Worm (Caenorhabditis elegans) whole organism, L1 larva: ENCODE measurements around the gene glp-1.

Experiments used
- C04F5.9 ChIP-seq: sonication (generic microtip); optimal IDR thresholded peaks from 2 replicates; lab custom pipeline; 2016; ENCODE audit warnings: missing genetic modification characterization, missing compliant biosample characterization
- C34B4.2 ChIP-seq: sonication (generic microtip); optimal IDR thresholded peaks from 2 replicates; lab custom pipeline; 2017; ENCODE audit warnings: mild to moderate bottlenecking, missing genetic modification characterization, missing compliant biosample characterization
- F16B12.6 ChIP-seq: fragments of 150-350 bp; optimal IDR thresholded peaks from 2 replicates; lab custom pipeline; 2014; ENCODE audit warnings: missing biosample characterization, missing genetic modification characterization
- aha-1 ChIP-seq: fragments of 150-350 bp; optimal IDR thresholded peaks from 2 replicates; lab custom pipeline; 2014; ENCODE audit warnings: missing biosample characterization, missing genetic modification characterization
- aly-2 ChIP-seq: fragments of 150-350 bp; optimal IDR thresholded peaks from 2 replicates; lab custom pipeline; 2014; ENCODE audit warnings: missing biosample characterization, missing genetic modification characterization
- ama-1 ChIP-seq: fragments of 150-350 bp; optimal IDR thresholded peaks from 2 replicates; lab custom pipeline; 2014
- blmp-1 ChIP-seq: fragments of 150-350 bp; optimal IDR thresholded peaks from 2 replicates; lab custom pipeline; 2014; ENCODE audit warnings: missing biosample characterization, missing genetic modification characterization
- ceh-82 ChIP-seq, 3 experiments: fragments of 150-350 bp in 1 of 3; sonication (generic microtip) in 2 of 3; optimal IDR thresholded peaks; 2 replicates each; lab custom pipeline; 2014 to 2017; ENCODE audit warnings: missing biosample characterization in 3 of 3, missing genetic modification characterization in 3 of 3
- ceh-88 ChIP-seq: fragments of 200-800 bp; sonication (Bioruptor generic); IDR thresholded peaks from 2 replicates; pipeline ENCODE4 v1.3.6; 2022; ENCODE audit warnings: missing genetic modification characterization, missing compliant biosample characterization
- ceh-90 ChIP-seq: sonication (generic microtip); optimal IDR thresholded peaks from 2 replicates; lab custom pipeline; 2016; ENCODE audit warnings: missing genetic modification characterization, missing compliant biosample characterization
- ces-1 ChIP-seq: fragments of 150-350 bp; optimal IDR thresholded peaks from 2 replicates; lab custom pipeline; 2014; ENCODE audit warnings: missing biosample characterization, missing genetic modification reagents, missing genetic modification characterization
- dsc-1 ChIP-seq: sonication (generic microtip); optimal IDR thresholded peaks from 2 replicates; lab custom pipeline; 2016; ENCODE audit warnings: mild to moderate bottlenecking, missing genetic modification characterization, missing compliant biosample characterization
- egl-13 ChIP-seq: sonication (generic microtip); optimal IDR thresholded peaks from 2 replicates; lab custom pipeline; 2016; ENCODE audit warnings: missing genotype, missing genetic modification reagents, missing genetic modification characterization, missing compliant biosample characterization
- ets-5 ChIP-seq: fragments of 200-800 bp; sonication (Bioruptor generic); IDR thresholded peaks from 2 replicates; pipeline ENCODE4 v1.3.6; 2022; ENCODE audit warnings: missing genetic modification characterization, missing compliant biosample characterization
- fkh-4 ChIP-seq: sonication (generic microtip); optimal IDR thresholded peaks from 2 replicates; lab custom pipeline; 2016; ENCODE audit warnings: missing compliant biosample characterization, missing genetic modification characterization, borderline replicate concordance
- fkh-8 ChIP-seq: sonication (generic microtip); optimal IDR thresholded peaks from 2 replicates; lab custom pipeline; 2016; ENCODE audit warnings: mild to moderate bottlenecking, missing genetic modification characterization, missing compliant biosample characterization
- fos-1 ChIP-seq: fragments of 150-350 bp; optimal IDR thresholded peaks from 2 replicates; lab custom pipeline; 2014; ENCODE audit warnings: missing biosample characterization, missing genetic modification characterization
- lin-13 ChIP-seq: fragments of 150-350 bp; optimal IDR thresholded peaks from 2 replicates; lab custom pipeline; 2014; ENCODE audit warnings: missing biosample characterization, missing genetic modification reagents, missing genetic modification characterization
- lin-14 ChIP-seq: fragments of 200-800 bp; sonication (Bioruptor generic); optimal IDR thresholded peaks from 2 replicates; lab custom pipeline; 2018; ENCODE audit warnings: mild to moderate bottlenecking, missing genetic modification characterization, moderate library complexity, missing compliant biosample characterization
- lin-35 ChIP-seq, 2 experiments: fragments of 150-350 bp; optimal IDR thresholded peaks; 2 replicates each; lab custom pipeline; 2014; ENCODE audit warnings: missing biosample characterization in 2 of 2, missing genetic modification characterization in 2 of 2, missing genetic modification reagents in 2 of 2
- lin-39 ChIP-seq: fragments of 150-350 bp; optimal IDR thresholded peaks from 2 replicates; lab custom pipeline; 2014; ENCODE audit warnings: missing biosample characterization, missing genetic modification reagents, missing genetic modification characterization
- mab-9 ChIP-seq: fragments of 200-800 bp; sonication (Bioruptor generic); IDR thresholded peaks from 2 replicates; pipeline ENCODE4 v1.3.6; 2022; ENCODE audit warnings: missing genetic modification reagents, missing genetic modification characterization, missing compliant biosample characterization
- mdl-1 ChIP-seq, 2 experiments: fragments of 150-350 bp; optimal IDR thresholded peaks; 2 replicates each; lab custom pipeline; 2014 to 2017; ENCODE audit warnings: missing biosample characterization in 2 of 2, missing genetic modification characterization in 2 of 2, inconsistent platforms in 1 of 2
- nhr-11 ChIP-seq: fragments of 150-350 bp; optimal IDR thresholded peaks from 2 replicates; lab custom pipeline; 2014; ENCODE audit warnings: missing biosample characterization, missing genetic modification characterization
- nhr-19 ChIP-seq: fragments of 200-800 bp; sonication (Bioruptor generic); conservative IDR thresholded peaks from 2 replicates; pipeline ENCODE4 v1.3.6; 2022; ENCODE audit warnings: missing genetic modification characterization, missing compliant biosample characterization
- nhr-20 ChIP-seq: sonication (generic microtip); optimal IDR thresholded peaks from 2 replicates; lab custom pipeline; 2016; ENCODE audit warnings: mild to moderate bottlenecking, missing genetic modification characterization, missing compliant biosample characterization
- nhr-237 ChIP-seq: fragments of 150-350 bp; optimal IDR thresholded peaks from 2 replicates; lab custom pipeline; 2014; ENCODE audit warnings: missing biosample characterization, missing genetic modification characterization
- nhr-47 ChIP-seq: sonication (generic microtip); optimal IDR thresholded peaks from 2 replicates; lab custom pipeline; 2016; ENCODE audit warnings: mild to moderate bottlenecking, missing genetic modification characterization, moderate library complexity, missing compliant biosample characterization
- nhr-71 ChIP-seq: sonication (generic microtip); optimal IDR thresholded peaks from 2 replicates; lab custom pipeline; 2016; ENCODE audit warnings: mild to moderate bottlenecking, missing genetic modification characterization, moderate library complexity, missing compliant biosample characterization
- nhr-76 ChIP-seq: sonication (generic microtip); optimal IDR thresholded peaks from 2 replicates; lab custom pipeline; 2017; ENCODE audit warnings: missing biosample characterization, missing genetic modification characterization
- nhr-77 ChIP-seq: fragments of 150-350 bp; optimal IDR thresholded peaks from 2 replicates; lab custom pipeline; 2014; ENCODE audit warnings: missing biosample characterization, missing genetic modification characterization
- nhr-85 ChIP-seq: sonication (generic microtip); peaks from one replicate; lab custom pipeline; 2016; ENCODE audit warnings: missing genetic modification characterization, inconsistent platforms, missing compliant biosample characterization
- pag-3 ChIP-seq: sonication (generic microtip); optimal IDR thresholded peaks from 2 replicates; lab custom pipeline; 2017; ENCODE audit warnings: missing genetic modification characterization, mild to moderate bottlenecking, missing compliant biosample characterization, antibody characterized with exemption, borderline replicate concordance; ENCODE audit not compliant: insufficient read depth
- rnt-1 ChIP-seq: sonication (generic microtip); optimal IDR thresholded peaks from 2 replicates; lab custom pipeline; 2016; ENCODE audit warnings: mild to moderate bottlenecking, missing genetic modification characterization, moderate library complexity, missing compliant biosample characterization
- skn-1 ChIP-seq: fragments of 150-350 bp; optimal IDR thresholded peaks from 2 replicates; lab custom pipeline; 2014; ENCODE audit warnings: missing biosample characterization, missing genetic modification characterization
- snu-23 ChIP-seq: sonication (generic microtip); optimal IDR thresholded peaks from 2 replicates; lab custom pipeline; 2016; ENCODE audit warnings: missing genetic modification characterization, missing compliant biosample characterization
- sup-37 ChIP-seq: fragments of 200-800 bp; sonication (Bioruptor generic); optimal IDR thresholded peaks from 2 replicates; lab custom pipeline; 2018; ENCODE audit warnings: mild to moderate bottlenecking, missing genetic modification characterization, missing compliant biosample characterization
- swsn-7 ChIP-seq: sonication (generic microtip); optimal IDR thresholded peaks from 2 replicates; lab custom pipeline; 2016; ENCODE audit warnings: missing genetic modification characterization, missing compliant biosample characterization
- unc-62 ChIP-seq: fragments of 150-350 bp; optimal IDR thresholded peaks from 2 replicates; lab custom pipeline; 2014; ENCODE audit warnings: missing biosample characterization, missing genetic modification reagents, missing genetic modification characterization
- unc-86 ChIP-seq: sonication (generic microtip); optimal IDR thresholded peaks from 2 replicates; lab custom pipeline; 2016; ENCODE audit warnings: missing genetic modification characterization, missing compliant biosample characterization
- unc-98 ChIP-seq: fragments of 200-800 bp; sonication (Bioruptor generic); IDR thresholded peaks from 2 replicates; pipeline ENCODE4 v1.3.6; 2022; ENCODE audit warnings: missing genetic modification characterization, missing compliant biosample characterization
- vab-15 ChIP-seq: sonication (generic microtip); optimal IDR thresholded peaks from 2 replicates; lab custom pipeline; 2017; ENCODE audit warnings: missing genotype, mild to moderate bottlenecking, missing genetic modification characterization, missing compliant biosample characterization
- xbp-1 ChIP-seq: sonication (generic microtip); optimal IDR thresholded peaks from 2 replicates; lab custom pipeline; 2016; ENCODE audit warnings: missing genetic modification characterization, missing compliant biosample characterization
- zip-4 ChIP-seq: fragments of 200-800 bp; sonication (Bioruptor generic); optimal IDR thresholded peaks from 2 replicates; lab custom pipeline; 2018; ENCODE audit warnings: mild to moderate bottlenecking, missing genetic modification characterization, moderate library complexity, missing compliant biosample characterization
- ztf-4 ChIP-seq: fragments of 150-350 bp; optimal IDR thresholded peaks from 2 replicates; lab custom pipeline; 2014; ENCODE audit warnings: missing biosample characterization, missing genetic modification characterization

Gene glp-1

ce11 chrIII:9052371-9052978, 39.6 kb upstream of the glp-1 start (continued):
- no peak for TF ChIP-seq C04F5.9
- no peak for TF ChIP-seq nhr-11 (tag; lab: Kevin White, UChicago)
- TF ChIP-seq lin-35 (GFP tag; optimal IDR thresholded peaks at IDR 0.05; lab: Kevin White, UChicago), result peak; percentile 34 to 43
- peak; percentile 62 for TF ChIP-seq mab-9 (GFP tag; lab: Robert Waterston, UW)
- peak; percentile 57 for TF ChIP-seq nhr-20 (tag; lab: Kevin White, UChicago)
- TF ChIP-seq nhr-19 (GFP tag; lab: Robert Waterston, UW), result peak; percentile 43
- TF ChIP-seq lin-14 (GFP tag; lab: Kevin White, UChicago), result peak; percentile 67
- peak; percentile 7 for TF ChIP-seq aly-2 (tag; lab: Kevin White, UChicago)
- TF ChIP-seq nhr-47 (tag; lab: Kevin White, UChicago), result peak; percentile 39
- peak; percentile 41; the same call in 1 of the 2 replicates for TF ChIP-seq ceh-88 (GFP tag; lab: Robert Waterston, UW)
- TF ChIP-seq snu-23, result peak; percentile 72
- TF ChIP-seq mdl-1 (tag; optimal IDR thresholded peaks at IDR 0.05; lab: Kevin White, UChicago), result no peak
- TF ChIP-seq ceh-90 (tag; lab: Kevin White, UChicago), result no peak
- peak; percentile 1 for TF ChIP-seq ztf-4 (tag; lab: Kevin White, UChicago)
- peak; percentile 17 for TF ChIP-seq lin-13
- TF ChIP-seq ama-1 (lab: Kevin White, UChicago), result peak; percentile 28
- TF ChIP-seq skn-1, result peak; percentile 50
- TF ChIP-seq sup-37 (GFP tag; lab: Kevin White, UChicago), result no peak
- peak; percentile 6 for TF ChIP-seq pag-3 (tag; lab: Kevin White, UChicago)
- TF ChIP-seq F16B12.6 (tag; lab: Kevin White, UChicago), result peak; percentile 60
- no peak for TF ChIP-seq fos-1
- TF ChIP-seq rnt-1, result peak; percentile 49
- TF ChIP-seq unc-98 (GFP tag; lab: Robert Waterston, UW), result no peak
- TF ChIP-seq ceh-82 (tag; optimal IDR thresholded peaks at IDR 0.05; lab: Kevin White, UChicago), result peak in 2 of 3 experiments; percentile 36 to 58

- peak; percentile 19 for TF ChIP-seq C34B4.2
- no peak for TF ChIP-seq xbp-1 (tag; lab: Kevin White, UChicago)
- TF ChIP-seq nhr-237 (tag; lab: Kevin White, UChicago), result peak; percentile 19
- TF ChIP-seq lin-14 (GFP tag; lab: Kevin White, UChicago), result peak; percentile 3
- peak; percentile 47 for TF ChIP-seq nhr-85 (tag; lab: Kevin White, UChicago)
- no peak for TF ChIP-seq blmp-1 (tag; lab: Kevin White, UChicago)
Observed at ce11 chrIII:9053263-9053662, 38.8 kb upstream of the glp-1 start.

ce11 chrIII:9053740-9054252, 38.2 kb upstream of the glp-1 start, which contains the start of gene R107.5:
TSS of gene R107.5 (minus strand) at chrIII:9053790.
- peak; percentile 95 for TF ChIP-seq nhr-47 (tag; lab: Kevin White, UChicago)
- TF ChIP-seq nhr-76 (tag; lab: Kevin White, UChicago), result no peak
- TF ChIP-seq nhr-85 (tag; lab: Kevin White, UChicago), result peak; percentile 98
- peak; percentile 84 for TF ChIP-seq ceh-88 (GFP tag; lab: Robert Waterston, UW)
- peak; percentile 98 for TF ChIP-seq lin-14 (GFP tag; lab: Kevin White, UChicago)
- TF ChIP-seq nhr-71 (tag; lab: Kevin White, UChicago), result peak; percentile 98
- TF ChIP-seq lin-13, result peak; percentile 89
- no peak for TF ChIP-seq unc-62
- peak; percentile 97 for TF ChIP-seq swsn-7 (tag; lab: Kevin White, UChicago)
- no peak for TF ChIP-seq ama-1 (lab: Kevin White, UChicago)
- TF ChIP-seq nhr-77, result peak; percentile 68
- TF ChIP-seq fkh-4 (tag; lab: Kevin White, UChicago), result no peak
- TF ChIP-seq pag-3 (tag; lab: Kevin White, UChicago), result peak; percentile 27
- TF ChIP-seq unc-86 (tag; lab: Kevin White, UChicago), result peak; percentile 83
- peak; percentile 95 for TF ChIP-seq skn-1
- no peak for TF ChIP-seq ets-5 (GFP tag; lab: Robert Waterston, UW)
- TF ChIP-seq xbp-1 (tag; lab: Kevin White, UChicago), result peak; percentile 86
- TF ChIP-seq ceh-82 (tag; optimal IDR thresholded peaks at IDR 0.05; lab: Kevin White, UChicago), result peak; percentile 66 to 88 (median 88)
- peak; percentile 76 for TF ChIP-seq zip-4 (GFP tag; lab: Kevin White, UChicago)
- TF ChIP-seq aha-1 (tag; lab: Kevin White, UChicago), result peak; percentile 58
- TF ChIP-seq unc-98 (GFP tag; lab: Robert Waterston, UW), result peak; percentile 54; the same call in 1 of the 2 replicates
- peak; percentile 99 for TF ChIP-seq fkh-8 (tag; lab: Kevin White, UChicago)
- peak; percentile 46 for TF ChIP-seq C04F5.9
- no peak for TF ChIP-seq vab-15
- TF ChIP-seq fos-1, result peak; percentile 26
- TF ChIP-seq rnt-1, result peak; percentile 83
- TF ChIP-seq snu-23, result peak; percentile 99
- no peak for TF ChIP-seq lin-39 (tag; lab: Kevin White, UChicago)
- no peak for TF ChIP-seq ces-1 (GFP tag; lab: Kevin White, UChicago)
- TF ChIP-seq lin-35 (GFP tag; optimal IDR thresholded peaks at IDR 0.05; lab: Kevin White, UChicago), result peak; percentile 82 to 88
- peak; percentile 73 for TF ChIP-seq egl-13 (tag; lab: Kevin White, UChicago)
- peak; percentile 92 for TF ChIP-seq dsc-1
- peak; percentile 22 for TF ChIP-seq nhr-11 (tag; lab: Kevin White, UChicago)
